Worm (Caenorhabditis elegans) whole organism, L1 larva: ENCODE data around the gene cbs-1.

Experiments used
- C16A3.4 ChIP-seq: fragments of 150-350 bp; optimal IDR thresholded peaks from 2 replicates; lab custom pipeline; 2014; ENCODE audit warnings: missing biosample characterization, missing genetic modification characterization
- Y116A8C.19 ChIP-seq: sonication (generic microtip); optimal IDR thresholded peaks from 2 replicates; lab custom pipeline; 2016; ENCODE audit warnings: missing compliant biosample characterization, missing genetic modification characterization, borderline replicate concordance
- aha-1 ChIP-seq: fragments of 150-350 bp; optimal IDR thresholded peaks from 2 replicates; lab custom pipeline; 2014; ENCODE audit warnings: missing biosample characterization, missing genetic modification characterization
- ama-1 ChIP-seq: fragments of 150-350 bp; optimal IDR thresholded peaks from 2 replicates; lab custom pipeline; 2014
- blmp-1 ChIP-seq: fragments of 150-350 bp; optimal IDR thresholded peaks from 2 replicates; lab custom pipeline; 2014; ENCODE audit warnings: missing biosample characterization, missing genetic modification characterization
- ceh-88 ChIP-seq: fragments of 200-800 bp; sonication (Bioruptor generic); IDR thresholded peaks from 2 replicates; pipeline ENCODE4 v1.3.6; 2022; ENCODE audit warnings: missing genetic modification characterization, missing compliant biosample characterization
- ces-1 ChIP-seq: fragments of 150-350 bp; optimal IDR thresholded peaks from 2 replicates; lab custom pipeline; 2014; ENCODE audit warnings: missing biosample characterization, missing genetic modification reagents, missing genetic modification characterization
- dpl-1 ChIP-seq, 3 experiments: fragments of 150-350 bp in 2 of 3; sonication (generic microtip) in 1 of 3; optimal IDR thresholded peaks; 2 replicates each; lab custom pipeline; 2014 to 2017; ENCODE audit warnings: missing biosample characterization in 3 of 3, missing genetic modification characterization in 3 of 3, missing genetic modification reagents in 3 of 3
- efl-1 ChIP-seq, 4 experiments: fragments of 150-350 bp; optimal IDR thresholded peaks in 3 of 4; peaks in 1 of 4; 1 replicate in 1 of 4; 2 replicates in 3 of 4; lab custom pipeline; 2014; ENCODE audit warnings: missing biosample characterization in 2 of 4, missing genetic modification characterization in 2 of 4, missing genetic modification reagents in 2 of 4
- efl-3 ChIP-seq: fragments of 200-800 bp; sonication (Bioruptor generic); optimal IDR thresholded peaks from 2 replicates; lab custom pipeline; 2018; ENCODE audit warnings: mild to moderate bottlenecking, missing genetic modification characterization, missing compliant biosample characterization
- egl-13 ChIP-seq: sonication (generic microtip); optimal IDR thresholded peaks from 2 replicates; lab custom pipeline; 2016; ENCODE audit warnings: missing genotype, missing genetic modification reagents, missing genetic modification characterization, missing compliant biosample characterization
- egl-27 ChIP-seq, 2 experiments: fragments of 150-350 bp in 1 of 2; sonication (generic microtip); optimal IDR thresholded peaks; 3 replicates each; lab custom pipeline; 2017 to 2018; ENCODE audit warnings: missing biosample characterization in 2 of 2, missing genetic modification characterization in 2 of 2, missing genetic modification reagents in 2 of 2
- elt-2 ChIP-seq: sonication (generic microtip); optimal IDR thresholded peaks from 2 replicates; lab custom pipeline; 2016; ENCODE audit warnings: missing genetic modification characterization, mild to moderate bottlenecking, inconsistent platforms, missing compliant biosample characterization, missing genetic modification reagents
- ets-5 ChIP-seq: fragments of 200-800 bp; sonication (Bioruptor generic); IDR thresholded peaks from 2 replicates; pipeline ENCODE4 v1.3.6; 2022; ENCODE audit warnings: missing genetic modification characterization, missing compliant biosample characterization
- fkh-10 ChIP-seq: sonication (generic microtip); optimal IDR thresholded peaks from 2 replicates; lab custom pipeline; 2017; ENCODE audit warnings: missing biosample characterization, missing genetic modification reagents, missing genetic modification characterization
- grh-1 ChIP-seq: fragments of 200-800 bp; sonication (Bioruptor generic); IDR thresholded peaks from 2 replicates; pipeline ENCODE4 v1.3.6; 2022; ENCODE audit warnings: missing genetic modification reagents, missing genetic modification characterization, missing compliant biosample characterization
- hlh-17 ChIP-seq: fragments of 200-800 bp; sonication (Bioruptor generic); optimal IDR thresholded peaks from 2 replicates; lab custom pipeline; 2018; ENCODE audit warnings: missing genetic modification characterization, mild to moderate bottlenecking, missing compliant biosample characterization, moderate library complexity, borderline replicate concordance
- isw-1 ChIP-seq: fragments of 200-800 bp; sonication (Bioruptor generic); IDR thresholded peaks from 2 replicates; pipeline ENCODE4 v1.3.6; 2022; ENCODE audit warnings: missing genetic modification characterization, missing compliant biosample characterization
- lin-14 ChIP-seq: fragments of 200-800 bp; sonication (Bioruptor generic); optimal IDR thresholded peaks from 2 replicates; lab custom pipeline; 2018; ENCODE audit warnings: mild to moderate bottlenecking, missing genetic modification characterization, moderate library complexity, missing compliant biosample characterization
- lin-15B ChIP-seq: fragments of 150-350 bp; sonication (generic microtip); optimal IDR thresholded peaks from 3 replicates; lab custom pipeline; 2014; ENCODE audit warnings: missing biosample characterization, missing genetic modification characterization
- lin-35 ChIP-seq, 2 experiments: fragments of 150-350 bp; optimal IDR thresholded peaks; 2 replicates each; lab custom pipeline; 2014; ENCODE audit warnings: missing biosample characterization in 2 of 2, missing genetic modification characterization in 2 of 2, missing genetic modification reagents in 2 of 2
- lir-3 ChIP-seq: sonication (generic microtip); optimal IDR thresholded peaks from 2 replicates; lab custom pipeline; 2016; ENCODE audit warnings: mild to moderate bottlenecking, missing genetic modification characterization, moderate library complexity, missing compliant biosample characterization; ENCODE audit not compliant: poor library complexity
- lsy-2 ChIP-seq, 2 experiments: fragments of 150-350 bp; optimal IDR thresholded peaks; 2 replicates each; lab custom pipeline; 2014; ENCODE audit warnings: missing biosample characterization in 2 of 2, missing genetic modification characterization in 2 of 2
- mab-9 ChIP-seq: fragments of 200-800 bp; sonication (Bioruptor generic); IDR thresholded peaks from 2 replicates; pipeline ENCODE4 v1.3.6; 2022; ENCODE audit warnings: missing genetic modification reagents, missing genetic modification characterization, missing compliant biosample characterization
- mdl-1 ChIP-seq, 2 experiments: fragments of 150-350 bp; optimal IDR thresholded peaks; 2 replicates each; lab custom pipeline; 2014 to 2017; ENCODE audit warnings: missing biosample characterization in 2 of 2, missing genetic modification characterization in 2 of 2, inconsistent platforms in 1 of 2
- mep-1 ChIP-seq: fragments of 150-350 bp; optimal IDR thresholded peaks from 2 replicates; lab custom pipeline; 2014; ENCODE audit warnings: missing biosample characterization, missing genetic modification characterization
- nhr-11 ChIP-seq: fragments of 150-350 bp; optimal IDR thresholded peaks from 2 replicates; lab custom pipeline; 2014; ENCODE audit warnings: missing biosample characterization, missing genetic modification characterization
- nhr-20 ChIP-seq: sonication (generic microtip); optimal IDR thresholded peaks from 2 replicates; lab custom pipeline; 2016; ENCODE audit warnings: mild to moderate bottlenecking, missing genetic modification characterization, missing compliant biosample characterization
- nhr-28 ChIP-seq: fragments of 150-350 bp; optimal IDR thresholded peaks from 2 replicates; lab custom pipeline; 2014; ENCODE audit warnings: missing biosample characterization, missing genetic modification characterization
- nhr-47 ChIP-seq: sonication (generic microtip); optimal IDR thresholded peaks from 2 replicates; lab custom pipeline; 2016; ENCODE audit warnings: mild to moderate bottlenecking, missing genetic modification characterization, moderate library complexity, missing compliant biosample characterization
- nhr-71 ChIP-seq: sonication (generic microtip); optimal IDR thresholded peaks from 2 replicates; lab custom pipeline; 2016; ENCODE audit warnings: mild to moderate bottlenecking, missing genetic modification characterization, moderate library complexity, missing compliant biosample characterization
- nhr-77 ChIP-seq: fragments of 150-350 bp; optimal IDR thresholded peaks from 2 replicates; lab custom pipeline; 2014; ENCODE audit warnings: missing biosample characterization, missing genetic modification characterization
- nhr-84 ChIP-seq: sonication (generic microtip); optimal IDR thresholded peaks from 2 replicates; lab custom pipeline; 2017; ENCODE audit warnings: missing biosample characterization, missing genetic modification characterization
- nhr-85 ChIP-seq: sonication (generic microtip); peaks from one replicate; lab custom pipeline; 2016; ENCODE audit warnings: missing genetic modification characterization, inconsistent platforms, missing compliant biosample characterization
- pax-3 ChIP-seq: fragments of 200-800 bp; sonication (Bioruptor generic); optimal IDR thresholded peaks from 2 replicates; lab custom pipeline; 2018; ENCODE audit warnings: mild to moderate bottlenecking, missing genetic modification characterization, moderate library complexity, missing compliant biosample characterization
- pqm-1 ChIP-seq: sonication (generic microtip); optimal IDR thresholded peaks from 3 replicates; lab custom pipeline; 2017; ENCODE audit warnings: missing biosample characterization, missing genetic modification characterization
- rnt-1 ChIP-seq: sonication (generic microtip); optimal IDR thresholded peaks from 2 replicates; lab custom pipeline; 2016; ENCODE audit warnings: mild to moderate bottlenecking, missing genetic modification characterization, moderate library complexity, missing compliant biosample characterization
- snu-23 ChIP-seq: sonication (generic microtip); optimal IDR thresholded peaks from 2 replicates; lab custom pipeline; 2016; ENCODE audit warnings: missing genetic modification characterization, missing compliant biosample characterization
- tlp-1 ChIP-seq: fragments of 150-350 bp; optimal IDR thresholded peaks from 2 replicates; lab custom pipeline; 2014; ENCODE audit warnings: missing biosample characterization, missing genetic modification characterization
- unc-62 ChIP-seq: fragments of 150-350 bp; optimal IDR thresholded peaks from 2 replicates; lab custom pipeline; 2014; ENCODE audit warnings: missing biosample characterization, missing genetic modification reagents, missing genetic modification characterization
- unc-86 ChIP-seq: sonication (generic microtip); optimal IDR thresholded peaks from 2 replicates; lab custom pipeline; 2016; ENCODE audit warnings: missing genetic modification characterization, missing compliant biosample characterization
- vab-15 ChIP-seq: sonication (generic microtip); optimal IDR thresholded peaks from 2 replicates; lab custom pipeline; 2017; ENCODE audit warnings: missing genotype, mild to moderate bottlenecking, missing genetic modification characterization, missing compliant biosample characterization
- zip-4 ChIP-seq: fragments of 200-800 bp; sonication (Bioruptor generic); optimal IDR thresholded peaks from 2 replicates; lab custom pipeline; 2018; ENCODE audit warnings: mild to moderate bottlenecking, missing genetic modification characterization, moderate library complexity, missing compliant biosample characterization

Gene cbs-1

DNA sequence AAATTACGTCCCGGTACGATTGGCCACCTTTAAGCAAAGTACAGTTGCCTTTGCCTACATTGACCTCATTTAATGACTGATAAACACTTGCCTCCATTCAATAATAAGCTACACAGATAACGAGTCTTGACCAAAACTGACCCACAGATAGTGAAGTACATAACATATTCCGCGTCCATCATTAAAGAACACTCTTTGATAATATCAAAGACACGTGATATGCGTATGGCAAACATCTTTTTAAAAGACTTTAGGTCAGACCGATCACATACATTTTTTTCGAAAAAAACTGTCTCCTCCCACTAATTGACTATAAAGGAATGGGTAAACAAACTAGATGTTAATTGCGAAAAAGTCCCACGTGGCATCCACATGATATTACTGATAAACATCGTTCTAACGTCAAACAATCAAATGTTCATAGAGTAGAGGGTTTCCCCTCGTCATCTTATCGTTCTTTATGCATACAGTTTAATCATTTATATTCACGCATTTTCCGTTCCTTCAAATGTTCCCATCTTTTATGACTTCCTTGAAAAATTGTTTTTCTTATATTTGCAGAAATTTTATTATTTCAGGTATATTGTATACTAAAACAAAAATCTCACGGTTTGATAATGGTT is 30.1 kb downstream of the cbs-1 start, which contains the start of gene W07E11.1 (continued):
- TF ChIP-seq lsy-2 (tag; optimal IDR thresholded peaks at IDR 0.05; lab: Kevin White, UChicago) (peak in 1 of 2 experiments; percentile 17), ces-1 (GFP tag; lab: Kevin White, UChicago) (no peak), hlh-17 (no peak), nhr-77 (tag; lab: Kevin White, UChicago) (no peak), snu-23 (GFP tag; lab: Kevin White, UChicago) (peak; percentile 2), rnt-1 (no peak), C16A3.4 (tag; lab: Kevin White, UChicago) (no peak), isw-1 (GFP tag; lab: Robert Waterston, UW) (no peak), nhr-85 (tag; lab: Kevin White, UChicago) (peak; percentile 86), blmp-1 (tag; lab: Kevin White, UChicago) (peak; percentile 35), lin-35 (GFP tag; optimal IDR thresholded peaks at IDR 0.05; lab: Kevin White, UChicago) (peak in 1 of 2 experiments; percentile 66), ama-1 (lab: Kevin White, UChicago) (no peak), nhr-47 (tag; lab: Kevin White, UChicago) (no peak), nhr-71 (peak; percentile 63), efl-1 (optimal IDR thresholded peaks at IDR 0.05; lab: Kevin White, UChicago) (no peak), efl-1 (GFP tag; optimal IDR thresholded peaks at IDR 0.05 in 1 of 2; lab: Kevin White, UChicago) (peak in 1 of 2 experiments; percentile 82), nhr-28 (no peak), tlp-1 (tag; lab: Kevin White, UChicago) (no peak), dpl-1 (GFP tag; optimal IDR thresholded peaks at IDR 0.05; lab: Kevin White, UChicago) (no peak), lin-15B (tag; lab: Kevin White, UChicago) (no peak), unc-62 (no peak), efl-3 (GFP tag; lab: Kevin White, UChicago) (no peak), mab-9 (GFP tag; lab: Robert Waterston, UW) (no peak), aha-1 (tag; lab: Kevin White, UChicago) (no peak), nhr-11 (tag; lab: Kevin White, UChicago) (no peak), elt-2 (tag; lab: Kevin White, UChicago) (peak; percentile 98), lir-3 (tag; lab: Kevin White, UChicago) (no peak), mep-1 (tag; lab: Kevin White, UChicago) (no peak), Y116A8C.19 (tag; lab: Kevin White, UChicago) (no peak), ceh-88 (no peak), pqm-1 (tag; lab: Kevin White, UChicago) (no peak), pax-3 (tag; lab: Kevin White, UChicago) (no peak), lin-14 (GFP tag; lab: Kevin White, UChicago) (peak; percentile 34), mdl-1 (tag; optimal IDR thresholded peaks at IDR 0.05; lab: Kevin White, UChicago) (peak in 1 of 2 experiments; percentile 39), nhr-20 (tag; lab: Kevin White, UChicago) (peak; percentile 72), zip-4 (GFP tag; lab: Kevin White, UChicago) (no peak), nhr-84 (tag; lab: Kevin White, UChicago) (no peak)

DNA sequence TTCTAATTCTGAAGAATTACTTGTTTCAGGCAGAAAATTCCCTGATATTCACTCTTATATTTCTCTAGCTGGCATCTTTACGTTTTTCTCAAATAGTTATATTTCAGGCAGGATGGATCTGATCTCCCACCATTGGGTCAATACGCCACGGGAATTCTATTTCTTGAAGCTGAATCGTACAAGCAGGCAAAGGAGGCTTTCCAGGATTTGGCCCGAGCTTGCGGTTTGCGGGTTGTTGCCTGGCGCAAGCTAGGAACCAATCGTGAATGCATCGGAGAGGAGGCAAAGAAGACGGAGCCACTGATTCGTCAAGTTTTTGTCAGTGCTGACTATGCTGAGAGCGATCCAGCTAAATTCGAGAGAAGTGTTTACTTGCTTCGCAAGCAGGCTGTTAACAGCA is 31.0 kb downstream of the cbs-1 start:
- TF ChIP-seq ets-5 (GFP tag; lab: Robert Waterston, UW) (no peak), egl-13 (no peak), hlh-17 (no peak), unc-86 (tag; lab: Kevin White, UChicago) (no peak), unc-62 (no peak), grh-1 (GFP tag; lab: Robert Waterston, UW) (no peak), lsy-2 (tag; optimal IDR thresholded peaks at IDR 0.05; lab: Kevin White, UChicago) (no peak), fkh-10 (GFP tag; lab: Kevin White, UChicago) (no peak), egl-27 (tag; optimal IDR thresholded peaks at IDR 0.05; lab: Kevin White, UChicago) (no peak), nhr-85 (tag; lab: Kevin White, UChicago) (no peak), snu-23 (GFP tag; lab: Kevin White, UChicago) (no peak), Y116A8C.19 (tag; lab: Kevin White, UChicago) (no peak), vab-15 (tag; lab: Kevin White, UChicago) (no peak), nhr-20 (tag; lab: Kevin White, UChicago) (no peak), isw-1 (GFP tag; lab: Robert Waterston, UW) (no peak)
